Worm (Caenorhabditis elegans): Measurements from ENCODE around the gene F08F3.4.

DNA sequence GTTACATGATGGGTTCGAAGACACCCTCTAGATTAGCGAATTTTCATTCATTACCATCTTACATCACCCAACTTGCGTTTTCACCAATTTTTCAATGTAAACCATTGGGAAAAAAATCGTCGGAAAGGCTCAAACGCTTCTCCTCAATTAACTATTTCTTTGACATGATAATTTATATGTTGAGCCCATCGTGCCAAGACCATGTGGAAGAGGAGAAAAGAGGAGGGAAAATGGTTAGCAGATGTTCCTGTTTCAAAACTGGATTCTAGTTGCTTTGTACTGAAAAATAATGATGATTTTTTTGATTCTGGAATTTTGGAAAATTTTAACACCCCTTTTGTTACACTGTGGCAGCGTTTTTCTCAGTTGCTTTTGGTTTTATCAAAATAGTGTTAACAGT lies 33.3 kb downstream of the F08F3.4 start:
- TF ChIP-seq flt-1 (GFP tag; IDR thresholded peaks at IDR 0.05): no peak
- no peak for TF ChIP-seq ztf-29 (GFP tag; IDR thresholded peaks at IDR 0.05)
- no peak for TF ChIP-seq ztf-23 (GFP tag; IDR thresholded peaks at IDR 0.05)
- TF ChIP-seq ref-1 (GFP tag; conservative IDR thresholded peaks at IDR 0.05): no peak
- no peak for TF ChIP-seq T22C8.4 (GFP tag; IDR thresholded peaks at IDR 0.05)
- TF ChIP-seq cog-1 (tag; optimal IDR thresholded peaks at IDR 0.05): no peak
- no peak for TF ChIP-seq klf-2 (GFP tag; conservative IDR thresholded peaks at IDR 0.05)
- TF ChIP-seq tab-1 (GFP tag; IDR thresholded peaks at IDR 0.05): no peak
- TF ChIP-seq med-1 (GFP tag; optimal IDR thresholded peaks at IDR 0.05; ENCODE audit: insufficient read depth): no peak

Measured in whole organism, midembryonic.